Worm (Caenorhabditis elegans): Measurements from ENCODE around the gene F40G9.18.

F40G9.18 gene

ce11 chrIII:188426-188888, 19.1 kb upstream of the F40G9.18 start, which contains the start of gene ubc-20:
TSS of gene ubc-20 (plus strand) at chrIII:188838.
- TF ChIP-seq tab-1 (GFP tag; IDR thresholded peaks at IDR 0.05) (no peak), flt-1 (GFP tag; IDR thresholded peaks at IDR 0.05) (no peak)

DNA sequence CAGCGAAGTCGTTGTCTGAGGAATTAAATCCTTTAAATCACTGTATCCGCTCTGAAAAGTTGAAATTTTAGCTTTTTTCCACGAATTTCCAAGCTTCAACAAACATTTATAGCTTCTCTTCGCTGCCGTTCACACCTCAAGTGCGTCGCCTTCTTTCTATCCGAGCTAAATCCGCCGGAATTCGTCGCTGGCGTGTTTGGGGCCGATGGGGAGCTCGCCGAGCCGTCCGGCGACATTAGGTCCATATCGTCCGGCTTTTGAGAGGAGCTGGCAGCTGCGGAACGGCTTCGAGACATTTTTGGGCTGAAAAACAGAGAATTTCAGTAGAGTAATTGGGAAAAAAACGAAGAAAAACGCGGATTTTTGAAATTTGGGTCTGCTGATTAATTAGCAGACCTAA, 18.5 kb upstream of the F40G9.18 start, which contains the start of gene mxl-2:
Gene mxl-2, minus strand, starts transcription at position 303 of the 400 bp plus-strand sequence.
- TF ChIP-seq cog-1 (tag; optimal IDR thresholded peaks at IDR 0.05) (no peak), ref-1 (GFP tag; conservative IDR thresholded peaks at IDR 0.05) (no peak), T22C8.4 (GFP tag; IDR thresholded peaks at IDR 0.05) (no peak), tab-1 (GFP tag; IDR thresholded peaks at IDR 0.05) (no peak), ztf-23 (GFP tag; IDR thresholded peaks at IDR 0.05) (no peak), klf-2 (GFP tag; conservative IDR thresholded peaks at IDR 0.05) (no peak), ztf-29 (GFP tag; IDR thresholded peaks at IDR 0.05) (no peak), flt-1 (GFP tag; IDR thresholded peaks at IDR 0.05) (no peak), med-1 (GFP tag; optimal IDR thresholded peaks at IDR 0.05; ENCODE audit: insufficient read depth) (no peak)

- TF ChIP-seq T22C8.4 (GFP tag; IDR thresholded peaks at IDR 0.05) (0 out of 2 replicates have a peak, but pooled peaks have one; percentile 5), ztf-29 (GFP tag; IDR thresholded peaks at IDR 0.05) (no peak), tab-1 (GFP tag; IDR thresholded peaks at IDR 0.05) (no peak), flt-1 (GFP tag; IDR thresholded peaks at IDR 0.05) (no peak)
Measured at ce11 chrIII:184335-184734, 15.0 kb upstream of the F40G9.18 start.

DNA sequence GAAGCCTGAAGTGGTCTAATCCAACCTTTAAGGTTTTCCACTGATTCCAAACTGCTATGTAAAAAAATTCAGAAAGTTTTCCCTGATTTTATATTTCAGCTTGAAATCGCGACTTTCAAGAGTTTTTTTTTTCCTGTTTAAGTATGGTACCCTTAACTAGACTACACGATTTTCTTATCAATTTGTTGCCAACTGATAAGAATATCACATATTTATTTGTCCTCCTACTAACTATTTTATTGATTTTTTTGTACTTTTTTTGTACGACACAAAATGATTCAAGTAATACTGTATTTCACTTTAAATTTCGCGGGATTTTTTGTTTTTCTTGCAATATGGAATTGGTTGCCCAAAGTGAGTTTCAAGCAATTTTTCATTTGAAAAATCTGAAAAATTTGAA, 13.7 kb upstream of the F40G9.18 start:
- no peak for TF ChIP-seq flt-1 (GFP tag; IDR thresholded peaks at IDR 0.05)
- TF ChIP-seq tab-1 (GFP tag; IDR thresholded peaks at IDR 0.05), result no peak
- no peak for TF ChIP-seq T22C8.4 (GFP tag; IDR thresholded peaks at IDR 0.05)

DNA sequence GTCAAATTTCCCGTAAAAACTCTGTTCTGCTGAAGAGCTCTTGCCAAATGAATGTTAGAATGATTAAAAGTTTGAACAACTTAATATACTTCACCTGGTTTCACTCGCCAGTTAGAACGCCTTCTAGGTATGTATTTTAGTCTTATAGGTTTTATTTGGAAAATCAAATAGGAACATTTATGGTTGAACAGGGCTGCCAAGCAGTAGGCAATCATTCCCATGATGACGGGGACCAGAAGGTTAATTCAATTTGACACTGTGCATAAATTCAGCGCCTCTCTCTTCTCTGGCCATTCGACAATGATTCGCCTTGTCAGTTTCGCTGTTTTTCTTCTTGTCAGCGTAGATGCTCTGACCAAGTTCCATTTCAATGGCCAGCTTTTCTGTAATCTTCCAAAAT, 12.7 kb upstream of the F40G9.18 start, which contains the start of gene F40G9.15:
Gene F40G9.15, plus strand, starts transcription at position 301 of the 400 bp plus-strand sequence.
- TF ChIP-seq ref-1 (GFP tag; conservative IDR thresholded peaks at IDR 0.05), result no peak
- no peak for TF ChIP-seq tab-1 (GFP tag; IDR thresholded peaks at IDR 0.05)
- no peak for TF ChIP-seq ztf-23 (GFP tag; IDR thresholded peaks at IDR 0.05)
- no peak for TF ChIP-seq T22C8.4 (GFP tag; IDR thresholded peaks at IDR 0.05)
- TF ChIP-seq ztf-29 (GFP tag; IDR thresholded peaks at IDR 0.05), result no peak
- TF ChIP-seq cog-1 (tag; optimal IDR thresholded peaks at IDR 0.05), result no peak
- TF ChIP-seq med-1 (GFP tag; optimal IDR thresholded peaks at IDR 0.05; ENCODE audit: insufficient read depth), result no peak
- TF ChIP-seq klf-2 (GFP tag; conservative IDR thresholded peaks at IDR 0.05), result no peak
- no peak for TF ChIP-seq flt-1 (GFP tag; IDR thresholded peaks at IDR 0.05)

ce11 chrIII:180963-181362, 11.6 kb upstream of the F40G9.18 start, which contains the start of gene F40G9.5:
TSS of gene F40G9.5 (plus strand) at chrIII:181263.
- no peak for TF ChIP-seq ztf-23 (GFP tag; IDR thresholded peaks at IDR 0.05)
- TF ChIP-seq cog-1 (tag; optimal IDR thresholded peaks at IDR 0.05), result no peak
- TF ChIP-seq med-1 (GFP tag; optimal IDR thresholded peaks at IDR 0.05; ENCODE audit: insufficient read depth), result no peak
- TF ChIP-seq klf-2 (GFP tag; conservative IDR thresholded peaks at IDR 0.05), result no peak

DNA sequence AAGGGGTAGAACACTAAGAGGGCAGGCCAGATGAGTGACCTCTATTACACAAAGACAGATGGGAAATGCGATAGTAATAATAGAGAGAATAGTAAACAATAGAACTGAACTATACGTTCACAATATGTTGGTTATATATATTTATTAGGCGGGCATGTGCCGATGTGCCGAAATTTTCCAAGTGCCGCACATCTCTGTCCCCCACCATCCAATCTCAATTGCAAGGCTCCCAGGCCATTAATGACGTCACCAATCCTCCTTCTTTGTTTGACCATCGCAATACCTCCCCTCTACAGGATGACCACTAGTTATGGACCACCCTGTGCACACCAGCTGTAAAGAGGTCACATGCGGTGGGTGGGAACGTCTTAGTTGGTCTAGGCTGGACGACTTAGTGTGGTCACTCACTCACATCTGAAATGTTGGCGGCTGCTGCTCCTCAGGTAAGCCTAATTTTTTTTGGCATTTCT, 9.8 kb upstream of the F40G9.18 start, which contains the start of gene F40G9.6:
Gene F40G9.6, plus strand, starts transcription at position 420 of the 470 bp plus-strand sequence.
- TF ChIP-seq flt-1 (GFP tag; IDR thresholded peaks at IDR 0.05) (no peak), ztf-23 (GFP tag; IDR thresholded peaks at IDR 0.05) (no peak), klf-2 (GFP tag; conservative IDR thresholded peaks at IDR 0.05) (no peak), cog-1 (tag; optimal IDR thresholded peaks at IDR 0.05) (no peak), ztf-29 (GFP tag; IDR thresholded peaks at IDR 0.05) (no peak), ref-1 (GFP tag; conservative IDR thresholded peaks at IDR 0.05) (no peak), T22C8.4 (GFP tag; IDR thresholded peaks at IDR 0.05) (no peak), tab-1 (GFP tag; IDR thresholded peaks at IDR 0.05) (no peak), med-1 (GFP tag; optimal IDR thresholded peaks at IDR 0.05; ENCODE audit: insufficient read depth) (no peak)

DNA sequence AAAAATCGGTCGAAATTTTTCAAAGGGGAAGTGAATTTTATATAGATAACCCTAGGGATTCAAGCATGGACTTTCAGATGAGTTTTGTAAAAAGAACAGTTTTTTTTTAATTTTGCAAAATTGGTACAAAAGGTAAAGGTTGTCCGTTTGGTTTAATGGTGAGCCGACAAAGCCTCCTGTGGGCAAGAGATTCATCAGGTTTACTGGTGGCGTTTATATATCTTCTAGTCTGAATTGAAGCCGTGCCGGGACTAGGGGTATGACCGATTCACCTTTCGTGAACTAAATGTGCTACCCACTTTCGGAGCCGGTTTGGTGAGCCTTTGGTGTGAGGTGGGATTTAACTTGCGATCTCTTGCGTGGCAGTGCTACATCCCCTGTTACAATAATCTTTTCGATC, 8.7 kb upstream of the F40G9.18 start:
- no peak for TF ChIP-seq flt-1 (GFP tag; IDR thresholded peaks at IDR 0.05)
- no peak for TF ChIP-seq T22C8.4 (GFP tag; IDR thresholded peaks at IDR 0.05)
- no peak for TF ChIP-seq tab-1 (GFP tag; IDR thresholded peaks at IDR 0.05)
- no peak for TF ChIP-seq klf-2 (GFP tag; conservative IDR thresholded peaks at IDR 0.05)
- TF ChIP-seq ztf-29 (GFP tag; IDR thresholded peaks at IDR 0.05), result no peak
- no peak for TF ChIP-seq ref-1 (GFP tag; conservative IDR thresholded peaks at IDR 0.05)
- TF ChIP-seq cog-1 (tag; optimal IDR thresholded peaks at IDR 0.05), result no peak

DNA sequence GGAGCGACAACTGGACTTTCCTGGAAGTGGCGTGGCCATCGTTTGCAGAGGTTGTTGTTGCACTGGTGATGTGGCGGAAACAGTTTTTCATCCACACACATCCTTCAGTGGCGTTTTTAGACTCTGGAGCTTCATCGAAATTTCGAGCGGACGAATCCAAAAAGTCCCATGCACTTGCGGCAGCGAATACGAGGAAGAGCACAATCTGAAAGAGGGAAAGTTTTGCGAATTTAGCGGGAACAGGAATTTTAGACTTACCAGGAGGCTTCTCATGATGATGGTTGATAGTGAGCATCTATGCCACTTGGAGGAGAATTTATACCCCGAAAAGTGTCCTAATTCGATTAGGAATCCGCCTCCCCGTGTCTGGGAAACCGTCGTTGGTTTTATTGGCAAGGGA, 8.3 kb upstream of the F40G9.18 start, which contains the start of gene F40G9.14:
Gene F40G9.14, minus strand, starts transcription at position 101 of the 400 bp plus-strand sequence.
- TF ChIP-seq med-1 (GFP tag; optimal IDR thresholded peaks at IDR 0.05; ENCODE audit: insufficient read depth), result no peak

DNA sequence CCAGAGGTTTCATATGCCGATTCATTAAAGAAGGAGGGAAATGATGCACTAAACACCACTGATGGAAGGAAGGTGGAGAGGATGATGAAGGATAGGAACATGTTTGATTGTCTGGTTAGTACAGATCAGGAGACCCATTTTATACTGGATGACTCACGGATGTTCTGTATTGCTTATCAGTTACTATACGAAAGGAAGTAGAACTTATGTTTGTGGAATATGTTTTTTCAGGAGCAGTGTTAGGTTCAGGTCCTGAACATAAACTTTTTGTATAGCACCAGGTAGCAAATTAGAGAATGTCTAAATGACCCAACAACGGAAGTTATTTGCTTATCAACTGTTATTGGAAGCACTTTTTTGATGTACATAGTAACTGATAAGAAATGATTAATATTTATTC, 6.4 kb upstream of the F40G9.18 start, which contains the start of gene clec-148:
Gene clec-148, minus strand, starts transcription at position 101 of the 400 bp plus-strand sequence.
- TF ChIP-seq ref-1 (GFP tag; conservative IDR thresholded peaks at IDR 0.05), result no peak
- no peak for TF ChIP-seq T22C8.4 (GFP tag; IDR thresholded peaks at IDR 0.05)
- TF ChIP-seq tab-1 (GFP tag; IDR thresholded peaks at IDR 0.05), result no peak
- no peak for TF ChIP-seq ztf-29 (GFP tag; IDR thresholded peaks at IDR 0.05)
- TF ChIP-seq cog-1 (tag; optimal IDR thresholded peaks at IDR 0.05), result no peak
- no peak for TF ChIP-seq med-1 (GFP tag; optimal IDR thresholded peaks at IDR 0.05; ENCODE audit: insufficient read depth)

DNA sequence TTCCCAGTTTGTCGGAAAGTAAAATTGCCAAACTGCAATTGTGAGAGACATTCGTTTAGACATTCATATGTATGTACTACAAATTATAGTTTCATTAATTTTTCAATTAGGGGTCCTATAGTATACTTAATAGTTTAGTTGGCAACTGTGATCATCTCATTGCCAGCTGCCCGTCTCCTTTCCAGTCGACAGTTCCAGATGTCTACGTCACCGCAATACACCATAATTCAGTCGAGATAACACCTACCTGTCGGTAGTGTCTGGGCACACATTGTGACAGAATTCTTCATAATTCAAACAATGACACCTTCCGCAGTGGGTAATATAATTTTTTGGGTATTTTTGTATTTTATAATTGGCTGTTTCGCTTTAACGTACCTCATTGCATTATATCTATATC, 4.1 kb upstream of the F40G9.18 start, which contains the start of gene F40G9.19:
Gene F40G9.19, plus strand, starts transcription at position 301 of the 400 bp plus-strand sequence.
- TF ChIP-seq ztf-29 (GFP tag; IDR thresholded peaks at IDR 0.05) (no peak), ztf-23 (GFP tag; IDR thresholded peaks at IDR 0.05) (no peak)

All from whole organism, midembryonic.